Worm (Caenorhabditis elegans): Measurements from ENCODE around the gene tofu-6.
A peak's percentile ranks its signal among the peaks of the same experiment; 100 is the strongest.

Gene tofu-6

DNA sequence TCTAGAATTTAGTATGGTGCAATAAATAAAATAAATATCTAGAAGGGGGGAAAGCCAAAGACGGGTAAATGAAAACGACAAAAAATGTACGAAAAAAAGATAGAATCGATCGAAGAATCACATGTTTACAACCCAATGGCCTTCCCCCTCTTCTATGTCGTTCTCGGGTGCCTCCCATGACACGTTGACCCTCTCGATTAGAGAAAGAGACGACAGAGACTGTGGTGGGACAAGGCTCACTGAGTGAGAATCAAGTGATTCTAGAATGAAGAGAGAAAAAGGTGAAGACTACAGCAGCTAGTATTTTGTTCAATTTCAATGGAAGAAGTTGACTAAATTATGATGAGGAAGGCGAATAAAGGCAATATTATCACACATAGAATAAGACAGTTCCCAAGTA, 5.0 kb downstream of the tofu-6 start (continued):
- TF ChIP-seq F49E8.2 (tag; optimal IDR thresholded peaks at IDR 0.05; ENCODE audit: insufficient read depth) (no peak), F52B5.7 (tag; optimal IDR thresholded peaks at IDR 0.05) (no peak), nfyb-1 (GFP tag; IDR thresholded peaks at IDR 0.05) (0 out of 2 replicates have a peak, but pooled peaks have one; percentile 59), T26A5.8 (tag; optimal IDR thresholded peaks at IDR 0.05) (no peak), ets-4 (GFP tag; optimal IDR thresholded peaks at IDR 0.05) (peak; percentile 13), ztf-28 (GFP tag; IDR thresholded peaks at IDR 0.05) (no peak), snpc-4 (GFP tag; optimal IDR thresholded peaks at IDR 0.05) (no peak), snpc-4 (tag; optimal IDR thresholded peaks at IDR 0.05) (peak in 3 of 4 experiments; percentile 8 to 18 (median 9)), xnd-1 (tag; optimal IDR thresholded peaks at IDR 0.05) (no peak), hlh-26 (GFP tag; conservative IDR thresholded peaks at IDR 0.05) (no peak), ztf-6 (GFP tag; IDR thresholded peaks at IDR 0.05) (no peak), C06A6.2 (GFP tag; conservative IDR thresholded peaks at IDR 0.05) (peak; percentile 26; the same call in 1 of the 2 replicates), tbp1 (GFP tag; optimal IDR thresholded peaks at IDR 0.05) (peak; percentile 29), lin-26 (GFP tag; IDR thresholded peaks at IDR 0.05) (peak; percentile 62; the same call in 1 of the 2 replicates), nhr-90 (tag; optimal IDR thresholded peaks at IDR 0.05) (no peak), mel-28 (tag; optimal IDR thresholded peaks at IDR 0.05; ENCODE audit: borderline replicate concordance) (no peak), ceh-27 (GFP tag; optimal IDR thresholded peaks at IDR 0.05) (peak; percentile 57), dox-1 (GFP tag; IDR thresholded peaks at IDR 0.05) (peak; percentile 65)

DNA sequence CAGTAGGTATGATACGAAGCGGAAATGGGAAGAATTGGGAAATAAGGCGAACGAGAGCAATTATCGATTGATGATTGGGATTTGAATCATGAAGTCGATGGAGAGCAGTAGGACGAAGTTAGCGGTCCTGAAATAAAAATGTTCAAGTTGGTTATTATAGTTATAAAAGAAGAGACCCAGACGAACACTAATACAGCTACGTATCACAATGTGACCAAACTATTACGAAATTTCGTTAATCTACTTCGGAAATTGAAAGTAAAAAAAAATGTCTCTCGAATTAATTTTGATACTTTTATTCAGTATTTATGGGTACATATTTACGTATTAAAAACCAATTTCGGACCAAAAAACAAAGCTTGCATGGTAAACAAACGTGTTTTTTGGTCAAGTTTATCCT, 5.4 kb downstream of the tofu-6 start:
- TF ChIP-seq cebp-1 (GFP tag; IDR thresholded peaks at IDR 0.05) = peak; percentile 58
- peak; percentile 68 for TF ChIP-seq cebp-1 (tag; optimal IDR thresholded peaks at IDR 0.05)
- no peak for TF ChIP-seq lin-40 (tag; optimal IDR thresholded peaks at IDR 0.05)

DNA sequence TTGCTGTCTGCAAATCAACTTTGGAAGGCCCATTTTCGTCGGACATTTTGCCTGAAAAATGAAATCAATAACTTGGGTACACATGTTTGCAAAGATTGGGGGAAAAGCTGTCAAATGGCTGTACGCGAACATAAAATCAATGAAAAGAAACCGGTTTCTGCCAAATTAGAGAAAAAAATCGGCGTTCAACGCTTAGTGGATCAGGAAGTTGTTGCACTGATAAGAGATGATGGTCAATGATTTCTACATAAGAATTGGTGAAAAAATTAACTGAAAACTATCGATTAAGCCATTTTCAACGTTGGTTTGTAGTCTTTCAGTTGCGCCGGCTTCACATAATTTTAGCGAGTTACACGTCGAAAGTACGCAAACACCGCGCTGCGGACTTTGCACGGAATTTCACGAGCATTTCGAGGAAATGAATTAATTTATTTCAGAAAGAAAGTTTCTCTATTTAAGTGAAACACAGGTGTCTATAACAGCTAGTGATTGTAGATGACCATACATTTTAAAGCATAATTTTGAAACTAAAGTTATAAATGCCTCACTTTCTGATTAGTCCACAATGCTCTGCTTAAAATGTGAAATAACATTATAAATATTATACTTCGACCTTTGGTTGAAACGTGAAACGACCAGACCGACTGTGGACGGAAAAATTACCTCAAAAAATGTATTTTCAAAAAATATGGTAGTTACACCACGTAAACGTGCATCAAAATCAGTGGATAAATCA, 8.6 kb downstream of the tofu-6 start, which contains the start of the genes F07F6.4 and F07F6.2:
TSS of gene F07F6.4 (minus strand) at position 51 of the 736 bp plus-strand sequence.
TSS of gene F07F6.2 (plus strand) at position 686 of the 736 bp plus-strand sequence.
- no peak for TF ChIP-seq hlh-26 (GFP tag; conservative IDR thresholded peaks at IDR 0.05)
- TF ChIP-seq let-607 (tag; optimal IDR thresholded peaks at IDR 0.05) = peak; percentile 89 to 94
- TF ChIP-seq Y95B8A.8 (GFP tag; IDR thresholded peaks at IDR 0.05) = no peak
- TF ChIP-seq sdz-38 (tag; optimal IDR thresholded peaks at IDR 0.05) = no peak
- no peak for TF ChIP-seq snpc-1.1 (tag; optimal IDR thresholded peaks at IDR 0.05; ENCODE audit: insufficient read depth)
- TF ChIP-seq chd-7 (tag; optimal IDR thresholded peaks at IDR 0.05) = no peak
- TF ChIP-seq attf-5 (GFP tag; optimal IDR thresholded peaks at IDR 0.05) = peak; percentile 14

DNA sequence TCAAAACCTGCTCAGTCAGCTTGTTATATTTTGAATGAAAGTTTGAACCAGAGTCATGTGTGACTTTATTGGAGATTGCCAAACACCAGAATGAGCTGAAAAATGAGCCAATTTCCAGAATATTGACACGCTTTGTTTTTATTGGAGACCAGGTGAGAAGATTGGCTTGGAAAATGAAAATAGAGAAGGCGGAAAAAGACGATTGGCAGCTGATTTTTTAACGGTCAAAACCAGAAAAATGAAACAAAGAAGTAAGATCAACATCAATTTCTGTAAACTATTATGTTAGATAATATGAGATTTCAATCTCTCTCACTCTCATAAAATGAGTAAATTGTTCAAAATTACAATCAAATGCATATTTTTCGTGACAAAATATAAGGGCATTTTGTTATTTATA, 12.0 kb downstream of the tofu-6 start, which contains the start of gene srx-114:
TSS of gene srx-114 (minus strand) at position 101 of the 400 bp plus-strand sequence.
- TF ChIP-seq efl-1 (GFP tag; optimal IDR thresholded peaks at IDR 0.05) = no peak

DNA sequence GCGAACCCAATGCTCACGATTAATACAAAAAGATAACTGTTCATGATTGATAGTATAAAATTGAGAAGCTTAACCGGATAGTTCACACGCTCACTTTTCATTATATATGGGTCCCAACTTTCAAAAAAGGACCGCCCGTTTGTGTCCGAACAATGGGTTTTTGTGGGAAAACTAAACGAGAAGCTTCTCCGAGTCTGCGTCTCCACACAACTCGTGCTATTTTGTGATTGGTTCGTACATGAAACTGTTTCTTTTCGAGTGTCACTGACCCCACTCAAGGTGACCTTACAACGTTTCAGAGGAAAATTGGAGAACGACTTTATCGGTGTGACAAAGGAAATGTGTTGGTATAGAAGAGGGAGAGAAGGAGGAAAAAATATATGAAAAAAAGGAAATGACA, 15.8 kb downstream of the tofu-6 start, which contains the start of gene dct-5:
TSS of gene dct-5 (minus strand) at position 101 of the 400 bp plus-strand sequence.
- no peak for TF ChIP-seq D2030.7 (GFP tag; IDR thresholded peaks at IDR 0.05)
- TF ChIP-seq ceh-79 (tag; optimal IDR thresholded peaks at IDR 0.05) = no peak
- TF ChIP-seq K11D2.4 (GFP tag; IDR thresholded peaks at IDR 0.05) = no peak
- no peak for TF ChIP-seq ama-1 (optimal IDR thresholded peaks at IDR 0.05)
- no peak for TF ChIP-seq ama-1 (GFP tag; optimal IDR thresholded peaks at IDR 0.05)
- no peak for TF ChIP-seq ceh-27 (GFP tag; optimal IDR thresholded peaks at IDR 0.05)
- no peak for TF ChIP-seq lsy-27 (tag; optimal IDR thresholded peaks at IDR 0.05; ENCODE audit: borderline replicate concordance, insufficient read depth)
- TF ChIP-seq mxl-1 (tag; optimal IDR thresholded peaks at IDR 0.05) = no peak
- TF ChIP-seq cebp-1 (GFP tag; IDR thresholded peaks at IDR 0.05) = no peak
- TF ChIP-seq cebp-1 (tag; optimal IDR thresholded peaks at IDR 0.05) = no peak
- no peak for TF ChIP-seq lsl-1 (GFP tag; optimal IDR thresholded peaks at IDR 0.05)
- TF ChIP-seq Y53G8AR.9 (GFP tag; conservative IDR thresholded peaks at IDR 0.05) = no peak
- TF ChIP-seq madf-10 (tag; optimal IDR thresholded peaks at IDR 0.05) = no peak
- TF ChIP-seq nfya-2 (GFP tag; IDR thresholded peaks at IDR 0.05) = no peak

All from whole organism, young adult.